In the genomic region with DNA sequence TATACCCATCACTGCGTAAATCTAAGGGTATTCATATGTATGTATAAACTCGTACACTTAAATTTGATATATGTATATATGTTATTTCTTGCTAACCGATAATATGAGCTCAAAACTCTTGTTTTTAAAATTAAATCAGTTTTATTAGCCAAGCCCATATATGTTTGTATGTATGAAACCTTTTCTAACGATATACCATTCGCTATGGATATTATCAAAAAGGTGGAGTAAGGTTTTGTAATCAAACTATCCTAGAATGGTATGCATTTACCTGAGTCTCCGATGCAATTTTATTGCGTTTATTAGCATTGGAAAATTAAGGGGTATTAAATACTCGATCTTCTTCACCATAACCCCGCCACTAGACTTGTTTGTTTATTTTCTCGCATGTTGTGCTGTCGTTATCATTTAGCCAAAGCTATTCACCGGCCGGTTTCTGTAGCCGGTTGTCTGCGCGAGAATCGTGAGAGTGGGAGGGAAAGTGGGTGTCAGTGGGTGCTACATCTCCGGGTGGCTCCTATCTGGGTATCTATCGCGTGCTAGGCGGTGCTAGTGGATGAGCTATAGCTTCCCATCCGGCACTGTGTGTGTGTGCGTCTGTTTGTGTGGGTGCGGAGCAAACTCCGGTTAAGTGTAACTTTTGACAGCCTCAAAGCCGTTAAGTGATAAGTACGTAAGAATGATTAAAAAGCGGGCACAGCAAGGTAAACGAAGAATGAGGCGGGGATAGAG, we compare ENCODE assay signal across 1 fruit fly cellular context.
TF ChIP-seq lines count a peak whose summit lies in the region.

No protein-coding gene starts in this region.

TF ChIP-seq in whole organism, embryonic, 481 proteins besides CTCF, POLR2A, EP300 and RAD21 (continued from another document and continues in another):
- no peak for TF ChIP-seq gcm (GFP tag; optimal IDR thresholded peaks at IDR 0.05; lab: Kevin White, UChicago)
- TF ChIP-seq H2.0 (GFP tag; IDR thresholded peaks at IDR 0.05; lab: Robert Waterston, UW): no peak
- TF ChIP-seq wdn (GFP tag; IDR thresholded peaks at IDR 0.05; lab: Robert Waterston, UW): no peak
- TF ChIP-seq ase (GFP tag; IDR thresholded peaks at IDR 0.05; lab: Robert Waterston, UW): no peak
- TF ChIP-seq ara (GFP tag; IDR thresholded peaks at IDR 0.05; lab: Robert Waterston, UW): no peak
- TF ChIP-seq B-H1 (GFP tag; IDR thresholded peaks at IDR 0.05; lab: Robert Waterston, UW): no peak
- peak; percentile 3 for TF ChIP-seq CG17829 (tag; optimal IDR thresholded peaks at IDR 0.05; lab: Kevin White, UChicago)
- TF ChIP-seq tx (GFP tag; optimal IDR thresholded peaks at IDR 0.05; lab: Kevin White, UChicago): no peak
- TF ChIP-seq odd (GFP tag; optimal IDR thresholded peaks at IDR 0.05; lab: Kevin White, UChicago): no peak
- no peak for TF ChIP-seq CG5245 (GFP tag; optimal IDR thresholded peaks at IDR 0.05; lab: Kevin White, UChicago)
- TF ChIP-seq dm (GFP tag; optimal IDR thresholded peaks at IDR 0.05; lab: Kevin White, UChicago): no peak
- no peak for TF ChIP-seq scrt (GFP tag; optimal IDR thresholded peaks at IDR 0.05; lab: Kevin White, UChicago)
- no peak for TF ChIP-seq CG12219 (GFP tag; optimal IDR thresholded peaks at IDR 0.05; lab: Kevin White, UChicago)
- TF ChIP-seq seq (GFP tag; IDR thresholded peaks at IDR 0.05; lab: Robert Waterston, UW): no peak
- no peak for TF ChIP-seq H15 (GFP tag; IDR thresholded peaks at IDR 0.05; lab: Robert Waterston, UW)
- no peak for TF ChIP-seq CG32767 (GFP tag; IDR thresholded peaks at IDR 0.05; lab: Robert Waterston, UW)
- TF ChIP-seq pita (GFP tag; optimal IDR thresholded peaks at IDR 0.05; lab: Kevin White, UChicago): no peak
- TF ChIP-seq mirr (GFP tag; optimal IDR thresholded peaks at IDR 0.05; lab: Kevin White, UChicago): peak; percentile 39
- no peak for TF ChIP-seq fd3F (GFP tag; optimal IDR thresholded peaks at IDR 0.05; lab: Kevin White, UChicago)
- peak; percentile 19 for TF ChIP-seq Sox102F (GFP tag; optimal IDR thresholded peaks at IDR 0.05; lab: Kevin White, UChicago)
- TF ChIP-seq ro (GFP tag; IDR thresholded peaks at IDR 0.05; lab: Robert Waterston, UW): no peak
- TF ChIP-seq ac (GFP tag; optimal IDR thresholded peaks at IDR 0.05; lab: Kevin White, UChicago): no peak
- peak; percentile 55 for TF ChIP-seq CG7556 (GFP tag; optimal IDR thresholded peaks at IDR 0.05; lab: Kevin White, UChicago)
- no peak for TF ChIP-seq ewg (GFP tag; optimal IDR thresholded peaks at IDR 0.05; lab: Kevin White, UChicago)
- TF ChIP-seq phol (tag; optimal IDR thresholded peaks at IDR 0.05; lab: Kevin White, UChicago): peak; percentile 22
- no peak for TF ChIP-seq CG2202 (tag; optimal IDR thresholded peaks at IDR 0.05; lab: Kevin White, UChicago)
- TF ChIP-seq NFAT (GFP tag; IDR thresholded peaks at IDR 0.05; lab: Robert Waterston, UW): no peak
- no peak for TF ChIP-seq Nf-YB (GFP tag; optimal IDR thresholded peaks at IDR 0.05; lab: Kevin White, UChicago)
- TF ChIP-seq CG12299 (tag; optimal IDR thresholded peaks at IDR 0.05; lab: Kevin White, UChicago): no peak
- TF ChIP-seq h (optimal IDR thresholded peaks at IDR 0.05; lab: Kevin White, UChicago): no peak
- no peak for TF ChIP-seq CG4617 (GFP tag; optimal IDR thresholded peaks at IDR 0.05; lab: Kevin White, UChicago; ENCODE audit: borderline replicate concordance)
- no peak for TF ChIP-seq oc (tag; optimal IDR thresholded peaks at IDR 0.05; lab: Kevin White, UChicago)
- peak; percentile 1 for TF ChIP-seq Blimp-1 (GFP tag; optimal IDR thresholded peaks at IDR 0.05; lab: Kevin White, UChicago)
- TF ChIP-seq kay (GFP tag; optimal IDR thresholded peaks at IDR 0.05; lab: Kevin White, UChicago): no peak
- TF ChIP-seq ap (GFP tag; IDR thresholded peaks at IDR 0.05; lab: Robert Waterston, UW): no peak
- peak; percentile 59 for TF ChIP-seq CG10979 (tag; optimal IDR thresholded peaks at IDR 0.05; lab: Kevin White, UChicago)
- TF ChIP-seq CG10209 (GFP tag; optimal IDR thresholded peaks at IDR 0.05; lab: Kevin White, UChicago): no peak
- TF ChIP-seq CG8388 (GFP tag; optimal IDR thresholded peaks at IDR 0.05; lab: Kevin White, UChicago): peak; percentile 28
- peak; percentile 76 for TF ChIP-seq CG2678 (tag; optimal IDR thresholded peaks at IDR 0.05; lab: Kevin White, UChicago)
- no peak for TF ChIP-seq bab2 (GFP tag; optimal IDR thresholded peaks at IDR 0.05; lab: Kevin White, UChicago)
- no peak for TF ChIP-seq inv (GFP tag; IDR thresholded peaks at IDR 0.05; lab: Robert Waterston, UW; ENCODE audit: partially characterized antibody)
- TF ChIP-seq CG7271 (tag; optimal IDR thresholded peaks at IDR 0.05; lab: Kevin White, UChicago): no peak
- TF ChIP-seq tna (GFP tag; IDR thresholded peaks at IDR 0.05; lab: Robert Waterston, UW; ENCODE audit: partially characterized antibody): no peak
- TF ChIP-seq crol (GFP tag; IDR thresholded peaks at IDR 0.05; lab: Robert Waterston, UW): no peak
- no peak for TF ChIP-seq dan (GFP tag; IDR thresholded peaks at IDR 0.05; lab: Robert Waterston, UW)
- TF ChIP-seq repo (GFP tag; optimal IDR thresholded peaks at IDR 0.05; lab: Kevin White, UChicago): no peak
- TF ChIP-seq Poxn (GFP tag; IDR thresholded peaks at IDR 0.05; lab: Robert Waterston, UW): no peak
- TF ChIP-seq CG11398 (GFP tag; optimal IDR thresholded peaks at IDR 0.05; lab: Kevin White, UChicago): no peak
- TF ChIP-seq CG17385 (GFP tag; optimal IDR thresholded peaks at IDR 0.05; lab: Kevin White, UChicago): no peak
- TF ChIP-seq GATAe (GFP tag; conservative IDR thresholded peaks at IDR 0.05; lab: Robert Waterston, UW): no peak
- no peak for TF ChIP-seq CG1602 (GFP tag; optimal IDR thresholded peaks at IDR 0.05; lab: Kevin White, UChicago)
- no peak for TF ChIP-seq Atf6 (GFP tag; IDR thresholded peaks at IDR 0.05; lab: Robert Waterston, UW)
- TF ChIP-seq slp2 (GFP tag; optimal IDR thresholded peaks at IDR 0.05; lab: Kevin White, UChicago): no peak
- no peak for TF ChIP-seq BtbVII (GFP tag; optimal IDR thresholded peaks at IDR 0.05; lab: Kevin White, UChicago)
- TF ChIP-seq CG1792 (GFP tag; optimal IDR thresholded peaks at IDR 0.05; lab: Kevin White, UChicago): no peak
- no peak for TF ChIP-seq Deaf1 (tag; optimal IDR thresholded peaks at IDR 0.05; lab: Kevin White, UChicago)
- TF ChIP-seq CG11247 (GFP tag; IDR thresholded peaks at IDR 0.05; lab: Robert Waterston, UW): no peak
- TF ChIP-seq sd (tag; optimal IDR thresholded peaks at IDR 0.05; lab: Kevin White, UChicago): no peak
- no peak for TF ChIP-seq Taf1 (GFP tag; IDR thresholded peaks at IDR 0.05; lab: Robert Waterston, UW)
- TF ChIP-seq CG18619 (GFP tag; optimal IDR thresholded peaks at IDR 0.05; lab: Kevin White, UChicago): no peak
- no peak for TF ChIP-seq CG13123 (GFP tag; optimal IDR thresholded peaks at IDR 0.05; lab: Kevin White, UChicago)
- TF ChIP-seq pzg (GFP tag; optimal IDR thresholded peaks at IDR 0.05; lab: Kevin White, UChicago): no peak
- TF ChIP-seq gem (tag; optimal IDR thresholded peaks at IDR 0.05; lab: Kevin White, UChicago): peak; percentile 68
- TF ChIP-seq Oli (tag; optimal IDR thresholded peaks at IDR 0.05; lab: Kevin White, UChicago): peak; percentile 57
- TF ChIP-seq Scr (GFP tag; IDR thresholded peaks at IDR 0.05; lab: Robert Waterston, UW; ENCODE audit: partially characterized antibody): no peak
- no peak for TF ChIP-seq otp (GFP tag; IDR thresholded peaks at IDR 0.05; lab: Robert Waterston, UW)
- TF ChIP-seq CG9876 (GFP tag; optimal IDR thresholded peaks at IDR 0.05; lab: Kevin White, UChicago): no peak
- TF ChIP-seq dmrt99B (tag; optimal IDR thresholded peaks at IDR 0.05; lab: Kevin White, UChicago): peak; percentile 61
- TF ChIP-seq CG3065 (GFP tag; optimal IDR thresholded peaks at IDR 0.05; lab: Kevin White, UChicago): no peak
- no peak for TF ChIP-seq CG17568 (GFP tag; optimal IDR thresholded peaks at IDR 0.05; lab: Kevin White, UChicago)
- TF ChIP-seq CG7745 (tag; optimal IDR thresholded peaks at IDR 0.05; lab: Kevin White, UChicago): no peak
- TF ChIP-seq maf-S (GFP tag; optimal IDR thresholded peaks at IDR 0.05; lab: Kevin White, UChicago): no peak
- TF ChIP-seq CG10565 (GFP tag; optimal IDR thresholded peaks at IDR 0.05; lab: Kevin White, UChicago): no peak
- peak; percentile 13 for TF ChIP-seq unpg (GFP tag; optimal IDR thresholded peaks at IDR 0.05; lab: Kevin White, UChicago)
- no peak for TF ChIP-seq pros (GFP tag; optimal IDR thresholded peaks at IDR 0.05; lab: Kevin White, UChicago)
- TF ChIP-seq Meics (GFP tag; optimal IDR thresholded peaks at IDR 0.05; lab: Kevin White, UChicago): peak; percentile 40
- TF ChIP-seq CG2199 (GFP tag; IDR thresholded peaks at IDR 0.05; lab: Robert Waterston, UW): no peak
- TF ChIP-seq nerfin-2 (GFP tag; IDR thresholded peaks at IDR 0.05; lab: Robert Waterston, UW; ENCODE audit: partially characterized antibody): 0 out of 2 replicates have a peak, but pooled peaks have one; percentile 11
- no peak for TF ChIP-seq dmrt11E (tag; optimal IDR thresholded peaks at IDR 0.05; lab: Kevin White, UChicago)
- no peak for TF ChIP-seq CG6175 (GFP tag; IDR thresholded peaks at IDR 0.05; lab: Robert Waterston, UW)
- peak; percentile 34 for TF ChIP-seq CG12391 (tag; optimal IDR thresholded peaks at IDR 0.05; lab: Kevin White, UChicago)
- no peak for TF ChIP-seq CG12071 (GFP tag; optimal IDR thresholded peaks at IDR 0.05; lab: Kevin White, UChicago)
- TF ChIP-seq CG8359 (GFP tag; optimal IDR thresholded peaks at IDR 0.05; lab: Kevin White, UChicago; ENCODE audit: borderline replicate concordance): no peak
- no peak for TF ChIP-seq CG4820 (GFP tag; optimal IDR thresholded peaks at IDR 0.05; lab: Kevin White, UChicago)
- TF ChIP-seq CG2116 (GFP tag; optimal IDR thresholded peaks at IDR 0.05; lab: Kevin White, UChicago): no peak
- TF ChIP-seq CG10366 (GFP tag; IDR thresholded peaks at IDR 0.05; lab: Robert Waterston, UW): no peak
- no peak for TF ChIP-seq psq (GFP tag; optimal IDR thresholded peaks at IDR 0.05; lab: Kevin White, UChicago)
- no peak for TF ChIP-seq kni (GFP tag; optimal IDR thresholded peaks at IDR 0.05; lab: Kevin White, UChicago)
- no peak for TF ChIP-seq B-H2 (GFP tag; optimal IDR thresholded peaks at IDR 0.05; lab: Kevin White, UChicago)
- TF ChIP-seq CG15479 (GFP tag; optimal IDR thresholded peaks at IDR 0.05; lab: Kevin White, UChicago): no peak
- no peak for TF ChIP-seq CG30431 (GFP tag; optimal IDR thresholded peaks at IDR 0.05; lab: Kevin White, UChicago)
- no peak for TF ChIP-seq CHES-1-like (GFP tag; optimal IDR thresholded peaks at IDR 0.05; lab: Kevin White, UChicago)
- no peak for TF ChIP-seq Antp (GFP tag; optimal IDR thresholded peaks at IDR 0.05; lab: Kevin White, UChicago)
- no peak for TF ChIP-seq pb (GFP tag; optimal IDR thresholded peaks at IDR 0.05; lab: Kevin White, UChicago)
- no peak for TF ChIP-seq Dp (GFP tag; optimal IDR thresholded peaks at IDR 0.05; lab: Kevin White, UChicago)
- TF ChIP-seq CG16815 (GFP tag; optimal IDR thresholded peaks at IDR 0.05; lab: Kevin White, UChicago): no peak
- TF ChIP-seq lbe (GFP tag; optimal IDR thresholded peaks at IDR 0.05; lab: Kevin White, UChicago): no peak
- no peak for TF ChIP-seq da (GFP tag; optimal IDR thresholded peaks at IDR 0.05; lab: Kevin White, UChicago)
- no peak for TF ChIP-seq Dip3 (GFP tag; optimal IDR thresholded peaks at IDR 0.05; lab: Kevin White, UChicago)
- no peak for TF ChIP-seq CG9797 (GFP tag; optimal IDR thresholded peaks at IDR 0.05; lab: Kevin White, UChicago)
- no peak for TF ChIP-seq disco-r (GFP tag; optimal IDR thresholded peaks at IDR 0.05; lab: Kevin White, UChicago)
- TF ChIP-seq slou (GFP tag; optimal IDR thresholded peaks at IDR 0.05; lab: Kevin White, UChicago): no peak
- TF ChIP-seq Tbp (GFP tag; optimal IDR thresholded peaks at IDR 0.05; lab: Kevin White, UChicago): no peak
- TF ChIP-seq Camta (GFP tag; optimal IDR thresholded peaks at IDR 0.05; lab: Kevin White, UChicago): no peak
- no peak for TF ChIP-seq kah (GFP tag; optimal IDR thresholded peaks at IDR 0.05; lab: Kevin White, UChicago)
- no peak for TF ChIP-seq CG11560 (tag; IDR thresholded peaks at IDR 0.05; lab: Robert Waterston, UW)
- TF ChIP-seq Dad (GFP tag; optimal IDR thresholded peaks at IDR 0.05; lab: Kevin White, UChicago): no peak
- TF ChIP-seq CG4404 (GFP tag; IDR thresholded peaks at IDR 0.05; lab: Robert Waterston, UW): no peak
- no peak for TF ChIP-seq zen2 (GFP tag; IDR thresholded peaks at IDR 0.05; lab: Robert Waterston, UW; ENCODE audit: partially characterized antibody)
- TF ChIP-seq D19A (tag; optimal IDR thresholded peaks at IDR 0.05; lab: Kevin White, UChicago): peak; percentile 29
- TF ChIP-seq CG7928 (GFP tag; optimal IDR thresholded peaks at IDR 0.05; lab: Kevin White, UChicago): no peak
- no peak for TF ChIP-seq Vsx1 (GFP tag; optimal IDR thresholded peaks at IDR 0.05; lab: Kevin White, UChicago)
- TF ChIP-seq CG10147 (GFP tag; optimal IDR thresholded peaks at IDR 0.05; lab: Kevin White, UChicago): no peak
- TF ChIP-seq Fer3 (tag; optimal IDR thresholded peaks at IDR 0.05; lab: Kevin White, UChicago): no peak
- peak; percentile 71 for TF ChIP-seq Ets65A (GFP tag; lab: Kevin White, UChicago)
- peak; percentile 31 for TF ChIP-seq CoRest (tag; optimal IDR thresholded peaks at IDR 0.05; lab: Kevin White, UChicago)
- no peak for TF ChIP-seq Hr78 (GFP tag; optimal IDR thresholded peaks at IDR 0.05; lab: Kevin White, UChicago)
- TF ChIP-seq Doc2 (GFP tag; IDR thresholded peaks at IDR 0.05; lab: Robert Waterston, UW): no peak
- TF ChIP-seq Trl (optimal IDR thresholded peaks at IDR 0.05; lab: Kevin White, UChicago): no peak
- TF ChIP-seq Trl (GFP tag; optimal IDR thresholded peaks at IDR 0.05; lab: Kevin White, UChicago): peak; percentile 17
- no peak for TF ChIP-seq dimm (GFP tag; IDR thresholded peaks at IDR 0.05; lab: Robert Waterston, UW)
- TF ChIP-seq Bgb (GFP tag; IDR thresholded peaks at IDR 0.05; lab: Robert Waterston, UW; ENCODE audit: partially characterized antibody): no peak
- TF ChIP-seq amos (GFP tag; IDR thresholded peaks at IDR 0.05; lab: Robert Waterston, UW; ENCODE audit: partially characterized antibody): no peak
- no peak for TF ChIP-seq ham (GFP tag; IDR thresholded peaks at IDR 0.05; lab: Robert Waterston, UW)
- TF ChIP-seq CG17361 (GFP tag; IDR thresholded peaks at IDR 0.05; lab: Robert Waterston, UW): peak; percentile 65; the same call in 2 of the 3 replicates
- no peak for TF ChIP-seq ssp (GFP tag; IDR thresholded peaks at IDR 0.05; lab: Robert Waterston, UW)
- TF ChIP-seq Fer2 (tag; optimal IDR thresholded peaks at IDR 0.05; lab: Kevin White, UChicago): no peak
- no peak for TF ChIP-seq NK7.1 (GFP tag; optimal IDR thresholded peaks at IDR 0.05; lab: Kevin White, UChicago)
- TF ChIP-seq CG4730 (GFP tag; IDR thresholded peaks at IDR 0.05; lab: Robert Waterston, UW): no peak
- TF ChIP-seq Mad (GFP tag; optimal IDR thresholded peaks at IDR 0.05; lab: Kevin White, UChicago): no peak
